Fruit fly (Drosophila melanogaster) whole organism, adult: ENCODE results near the gene CG5946.

Experiments used
- CG11617 ChIP-seq: fragments of 200-800 bp; sonication (Bioruptor generic); optimal IDR thresholded peaks from 2 replicates; lab custom pipeline; 2017; ENCODE audit warnings: mild to moderate bottlenecking, missing biosample characterization, missing genetic modification reagents, missing genetic modification characterization
- Crg-1 ChIP-seq: fragments of 200-800 bp; sonication (Bioruptor generic); optimal IDR thresholded peaks from 2 replicates; lab custom pipeline; 2016; ENCODE audit warnings: missing biosample characterization, missing genetic modification characterization
- bab1 ChIP-seq: fragments of 200-800 bp; sonication (Bioruptor generic); optimal IDR thresholded peaks from 3 replicates; lab custom pipeline; 2019; ENCODE audit warnings: missing biosample characterization, mild to moderate bottlenecking, missing genetic modification characterization, moderate library complexity
- kay ChIP-seq: fragments of 200-800 bp; sonication (Bioruptor generic); peaks from one replicate; lab custom pipeline; 2016; ENCODE audit warnings: missing biosample characterization, missing genetic modification characterization, borderline replicate concordance

- TF ChIP-seq CG11617 (no peak), bab1 (peak; percentile 14), kay (GFP tag; lab: Kevin White, UChicago) (peak; percentile 21), Crg-1 (GFP tag; lab: Kevin White, UChicago) (no peak)
Observed at dm6 chr3L:11777348-11777958, 44.6 kb downstream of the CG5946 start.
